Worm (Caenorhabditis elegans) whole organism, late embryonic: ENCODE data around the gene H24K24.2.

Source experiments
- ceh-48 ChIP-seq: sonication (generic microtip); optimal IDR thresholded peaks from 2 replicates; lab custom pipeline; 2016; ENCODE audit warnings: missing genetic modification characterization, inconsistent platforms, missing compliant biosample characterization
- fkh-10 ChIP-seq: fragments of 150-350 bp; optimal IDR thresholded peaks from 2 replicates; lab custom pipeline; 2014; ENCODE audit warnings: missing biosample characterization, missing genetic modification reagents, missing genetic modification characterization
- sox-4 ChIP-seq: sonication (generic microtip); optimal IDR thresholded peaks from 2 replicates; lab custom pipeline; 2017; ENCODE audit warnings: mild to moderate bottlenecking, missing genetic modification characterization, inconsistent platforms, missing compliant biosample characterization

DNA sequence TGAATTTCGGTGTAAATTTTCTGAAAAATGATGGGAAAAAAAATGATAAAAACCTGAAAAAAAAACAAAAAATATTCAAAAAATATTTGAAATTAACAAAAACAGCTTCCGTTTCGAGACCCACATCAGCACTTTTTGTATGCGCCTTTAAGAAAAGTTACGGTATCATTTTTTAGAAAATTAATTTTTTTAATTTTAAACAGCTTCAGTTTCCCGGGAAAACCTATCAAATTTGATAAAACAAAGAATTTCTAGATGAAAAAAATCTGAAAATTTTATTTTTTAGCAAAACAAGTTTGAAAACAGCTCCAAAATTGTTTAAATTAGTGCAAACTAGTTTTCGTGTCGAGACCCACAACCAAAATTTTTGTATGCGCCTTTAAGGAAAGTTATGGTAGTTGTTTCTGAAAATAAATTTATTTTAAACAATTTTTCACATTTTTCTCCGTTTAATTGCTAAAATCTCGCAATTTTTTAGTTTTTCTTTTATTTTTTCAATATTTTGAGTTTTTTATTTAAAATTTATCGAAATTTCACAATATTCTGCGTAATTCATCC, 51.5 kb downstream of the H24K24.2 start:
- no peak for TF ChIP-seq fkh-10 (GFP tag; lab: Kevin White, UChicago)
- no peak for TF ChIP-seq ceh-48 (tag; lab: Kevin White, UChicago)
- no peak for TF ChIP-seq sox-4
